Worm (Caenorhabditis elegans) whole organism, mixed stage, embryonic: ENCODE results near the gene EEED8.12.

Experiments used
- bed-3 ChIP-seq: fragments of 200-800 bp; sonication (Bioruptor generic); optimal IDR thresholded peaks from 3 replicates; lab custom pipeline; 2018; ENCODE audit warnings: mild to moderate bottlenecking, missing genetic modification characterization, moderate library complexity, missing compliant biosample characterization
- ceh-39 ChIP-seq: fragments of 150-350 bp; optimal IDR thresholded peaks from 2 replicates; lab custom pipeline; 2014; ENCODE audit warnings: missing biosample characterization, missing genetic modification characterization
- ceh-43 ChIP-seq: fragments of 200-800 bp; sonication (Bioruptor generic); optimal IDR thresholded peaks from 2 replicates; lab custom pipeline; 2018; ENCODE audit warnings: mild to moderate bottlenecking, missing genetic modification characterization, moderate library complexity, missing compliant biosample characterization
- ces-1 ChIP-seq: fragments of 150-350 bp; optimal IDR thresholded peaks from 2 replicates; lab custom pipeline; 2014; ENCODE audit warnings: missing biosample characterization, missing genetic modification reagents, missing genetic modification characterization
- cnd-1 ChIP-seq: fragments of 200-800 bp; sonication (Bioruptor generic); optimal IDR thresholded peaks from 2 replicates; lab custom pipeline; 2018; ENCODE audit warnings: mild to moderate bottlenecking, missing genetic modification characterization, missing compliant biosample characterization
- drap-1 ChIP-seq: fragments of 200-800 bp; sonication (Bioruptor generic); optimal IDR thresholded peaks from 3 replicates; lab custom pipeline; 2018; ENCODE audit warnings: mild to moderate bottlenecking, missing genetic modification characterization, missing compliant biosample characterization
- elt-1 ChIP-seq: sonication (generic microtip); optimal IDR thresholded peaks from 2 replicates; lab custom pipeline; 2017; ENCODE audit warnings: missing genetic modification characterization, mild to moderate bottlenecking, missing compliant biosample characterization, antibody characterized with exemption, moderate library complexity, borderline replicate concordance; ENCODE audit not compliant: insufficient read depth
- elt-3 ChIP-seq: fragments of 150-350 bp; optimal IDR thresholded peaks from 2 replicates; lab custom pipeline; 2014; ENCODE audit warnings: missing biosample characterization, missing genetic modification characterization
- hlh-1 ChIP-seq: fragments of 150-350 bp; optimal IDR thresholded peaks from 2 replicates; lab custom pipeline; 2014; ENCODE audit warnings: missing biosample characterization, missing genetic modification reagents, missing genetic modification characterization
- lin-13 ChIP-seq: fragments of 150-350 bp; optimal IDR thresholded peaks from 2 replicates; lab custom pipeline; 2014; ENCODE audit warnings: missing biosample characterization, missing genetic modification characterization
- lin-32 ChIP-seq: fragments of 200-800 bp; sonication (Bioruptor generic); optimal IDR thresholded peaks from 2 replicates; lab custom pipeline; 2018; ENCODE audit warnings: mild to moderate bottlenecking, missing genetic modification characterization, missing compliant biosample characterization
- mab-5 ChIP-seq: fragments of 150-350 bp; optimal IDR thresholded peaks from 2 replicates; lab custom pipeline; 2014; ENCODE audit warnings: missing biosample characterization, missing genetic modification characterization
- mep-1 ChIP-seq: fragments of 150-350 bp; optimal IDR thresholded peaks from 2 replicates; lab custom pipeline; 2017; ENCODE audit warnings: missing biosample characterization, missing genetic modification reagents, missing genetic modification characterization, inconsistent platforms
- mls-2 ChIP-seq: sonication (generic microtip); optimal IDR thresholded peaks from 2 replicates; lab custom pipeline; 2016; ENCODE audit warnings: mild to moderate bottlenecking, missing genetic modification characterization, moderate library complexity, missing compliant biosample characterization
- nhr-12 ChIP-seq: fragments of 150-350 bp; optimal IDR thresholded peaks from 2 replicates; lab custom pipeline; 2014; ENCODE audit warnings: missing biosample characterization, missing genetic modification characterization
- nhr-2 ChIP-seq: fragments of 150-350 bp; optimal IDR thresholded peaks from 2 replicates; lab custom pipeline; 2014; ENCODE audit warnings: missing biosample characterization, missing genetic modification characterization
- nhr-28 ChIP-seq: fragments of 150-350 bp; optimal IDR thresholded peaks from 2 replicates; lab custom pipeline; 2014; ENCODE audit warnings: missing biosample characterization, missing genetic modification characterization
- pha-4 ChIP-seq: fragments of 150-350 bp; optimal IDR thresholded peaks from 2 replicates; lab custom pipeline; 2018; ENCODE audit warnings: missing biosample characterization, missing genetic modification reagents, missing genetic modification characterization
- snpc-4 ChIP-seq: fragments of 150-350 bp; optimal IDR thresholded peaks from 2 replicates; lab custom pipeline; 2014; ENCODE audit warnings: missing biosample characterization, missing genetic modification characterization
- tbx-8 ChIP-seq: fragments of 200-800 bp; sonication (Bioruptor generic); optimal IDR thresholded peaks from 2 replicates; lab custom pipeline; 2018; ENCODE audit warnings: mild to moderate bottlenecking, missing genetic modification characterization, moderate library complexity, missing compliant biosample characterization
- unc-120 ChIP-seq: sonication (generic microtip); optimal IDR thresholded peaks from 2 replicates; lab custom pipeline; 2017; ENCODE audit warnings: missing genetic modification characterization, missing compliant biosample characterization; ENCODE audit not compliant: poor library complexity, severe bottlenecking
- unc-39 ChIP-seq: fragments of 150-350 bp; optimal IDR thresholded peaks from 2 replicates; lab custom pipeline; 2014; ENCODE audit warnings: missing biosample characterization, missing genetic modification characterization
- unc-62 ChIP-seq: fragments of 150-350 bp; optimal IDR thresholded peaks from 2 replicates; lab custom pipeline; 2014; ENCODE audit warnings: missing biosample characterization, missing genetic modification reagents, missing genetic modification characterization
- zip-8 ChIP-seq: fragments of 150-350 bp; optimal IDR thresholded peaks from 2 replicates; lab custom pipeline; 2014; ENCODE audit warnings: missing biosample characterization, missing genetic modification characterization

The EEED8.12 gene

DNA sequence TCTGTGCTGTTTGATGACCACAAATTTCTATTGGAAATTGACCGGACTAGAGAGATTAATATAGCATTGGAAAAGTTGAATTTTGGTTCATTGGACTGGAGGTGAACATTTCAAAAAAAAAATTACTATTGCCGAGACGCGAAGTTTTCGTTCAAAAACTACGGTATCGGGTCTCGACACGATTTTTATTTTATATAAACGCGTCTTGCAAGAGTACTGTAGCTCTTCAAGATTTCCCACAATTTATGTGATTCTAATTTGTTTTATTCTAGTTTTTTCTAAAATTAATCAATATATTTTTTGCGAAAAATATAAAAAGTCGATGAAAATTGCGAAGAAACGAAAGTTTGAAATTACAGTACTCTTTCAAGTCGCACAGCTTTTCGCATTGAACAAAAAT is 38.2 kb downstream of the EEED8.12 start, which contains the start of gene F09E5.12:
TSS of gene F09E5.12 (minus strand) at position 101 of the 400 bp plus-strand sequence.
- TF ChIP-seq ceh-43 (GFP tag; lab: Kevin White, UChicago) (no peak), unc-39 (no peak), tbx-8 (no peak), elt-1 (tag; lab: Kevin White, UChicago) (no peak), mep-1 (tag; lab: Kevin White, UChicago) (no peak), bed-3 (no peak), cnd-1 (no peak), unc-120 (no peak)

DNA sequence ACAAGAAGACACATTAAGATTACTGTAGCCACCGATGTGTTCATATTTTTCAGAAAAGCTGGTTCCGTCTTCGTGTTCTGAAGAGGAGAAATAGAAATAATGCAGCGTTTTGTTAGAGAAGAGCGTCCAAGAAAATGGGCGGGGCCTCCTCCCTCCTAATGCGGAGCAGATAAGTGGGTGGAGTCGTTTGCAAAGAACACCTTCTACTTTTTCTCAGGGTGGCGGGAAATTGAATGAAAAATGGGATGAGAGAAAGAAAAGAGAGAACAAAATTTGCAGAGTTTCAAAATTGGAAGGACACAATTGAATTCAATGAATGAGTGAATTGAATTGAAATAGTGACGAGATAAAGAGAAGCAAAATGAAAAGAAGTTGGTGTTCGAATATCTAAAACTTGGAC is 43.2 kb downstream of the EEED8.12 start, which contains the start of gene F09E5.16:
TSS of gene F09E5.16 (minus strand) at position 101 of the 400 bp plus-strand sequence.
- TF ChIP-seq ces-1 (GFP tag; lab: Kevin White, UChicago) (peak; percentile 21), nhr-12 (tag; lab: Kevin White, UChicago) (no peak)
- TF ChIP-seq, all 35 proteins: peak for 1

DNA sequence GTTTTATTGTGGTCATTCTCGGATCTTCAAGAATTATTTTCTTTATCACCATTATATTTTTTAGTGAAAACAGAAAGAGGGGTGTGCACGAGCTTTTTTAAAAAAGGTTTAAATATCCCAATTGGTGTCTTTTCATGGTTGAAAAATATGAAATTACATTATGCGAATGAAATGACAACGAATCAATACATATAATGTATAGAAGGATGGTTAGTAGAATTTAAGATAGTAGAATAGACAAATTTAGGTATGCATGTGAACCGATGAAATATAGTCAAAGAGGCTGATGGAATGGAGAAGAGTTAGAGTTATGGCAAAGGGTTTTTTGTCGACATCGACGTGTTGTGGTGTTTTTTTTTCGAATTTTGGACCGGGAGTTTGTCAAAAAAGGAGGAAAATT is 44.3 kb downstream of the EEED8.12 start:
- TF ChIP-seq unc-62 (GFP tag; lab: Kevin White, UChicago) (no peak), hlh-1 (tag; lab: Kevin White, UChicago) (no peak)

DNA sequence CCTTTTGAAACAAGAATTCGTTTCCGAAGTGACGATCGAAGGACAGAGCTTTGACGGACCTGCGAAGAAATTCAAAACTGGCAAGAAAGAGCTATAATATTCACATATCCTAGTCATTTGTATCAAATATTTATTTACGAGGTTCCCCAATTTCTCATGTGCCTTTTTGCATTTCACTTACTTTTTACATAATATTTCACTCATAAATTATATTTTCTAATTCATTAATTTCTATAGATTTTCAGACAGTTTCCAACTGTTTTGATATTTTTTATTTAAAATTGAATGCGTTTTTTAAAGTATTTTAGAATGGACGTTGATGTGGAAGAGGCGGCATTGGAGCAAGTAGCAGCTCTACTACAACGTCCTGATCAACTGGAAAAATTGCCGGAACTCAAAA is 49.6 kb downstream of the EEED8.12 start, which contains the start of gene sec-6:
TSS of gene sec-6 (plus strand) at position 301 of the 400 bp plus-strand sequence.
- TF ChIP-seq ces-1 (GFP tag; lab: Kevin White, UChicago) (no peak), drap-1 (GFP tag; lab: Kevin White, UChicago) (no peak), ceh-39 (tag; lab: Kevin White, UChicago) (no peak), cnd-1 (no peak), nhr-2 (tag; lab: Kevin White, UChicago) (no peak), unc-62 (GFP tag; lab: Kevin White, UChicago) (no peak), bed-3 (no peak), pha-4 (tag; lab: Kevin White, UChicago) (no peak), nhr-12 (tag; lab: Kevin White, UChicago) (no peak), mab-5 (tag; lab: Kevin White, UChicago) (no peak), nhr-28 (tag; lab: Kevin White, UChicago) (no peak), lin-32 (GFP tag; lab: Kevin White, UChicago) (no peak), tbx-8 (no peak), zip-8 (no peak), snpc-4 (tag; lab: Kevin White, UChicago) (no peak), mls-2 (no peak), lin-13 (tag; lab: Kevin White, UChicago) (no peak), elt-3 (no peak)
